Fruit fly (Drosophila melanogaster): Measurements from ENCODE around the gene CG2004.
A peak's percentile ranks its signal among the peaks of the same experiment; 100 is the strongest.

CG2004 gene

DNA sequence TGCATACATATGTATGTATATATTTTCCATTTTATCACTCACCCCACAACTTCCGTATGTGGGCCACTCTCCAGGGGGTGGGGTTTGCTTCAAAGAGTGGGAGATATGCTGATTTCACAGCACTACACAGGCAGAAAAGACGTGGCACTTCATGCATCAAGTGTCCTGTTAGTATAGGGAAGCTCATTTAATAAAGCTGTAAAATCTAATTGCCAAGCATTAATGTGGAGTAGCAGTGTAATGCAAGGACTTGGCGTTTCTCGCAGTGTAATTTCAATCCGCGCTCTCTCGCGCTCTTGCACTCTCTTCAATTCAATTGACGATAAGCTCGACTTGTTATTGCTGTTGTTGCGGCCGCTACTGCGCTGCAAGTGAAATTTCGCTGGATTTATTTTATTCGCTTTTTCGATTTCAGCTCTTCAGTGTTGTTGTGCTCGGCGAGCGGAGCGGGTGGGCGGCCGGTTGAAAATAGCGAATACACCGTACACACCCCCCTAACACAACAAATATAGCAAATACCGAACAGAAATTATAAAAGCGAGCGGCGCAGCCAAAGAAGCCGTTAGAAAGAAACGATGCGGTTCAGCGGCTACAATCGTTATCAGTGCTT, 5.4 kb downstream of the CG2004 start, which contains the start of gene Hexo2 (continued):
- TF ChIP-seq HmgZ (tag; optimal IDR thresholded peaks at IDR 0.05) (peak; percentile 69), Rfx (GFP tag; IDR thresholded peaks at IDR 0.05) (peak; percentile 92), Hr78 (GFP tag; optimal IDR thresholded peaks at IDR 0.05) (peak in 1 of 2 experiments; percentile 71), CG16779 (GFP tag; IDR thresholded peaks at IDR 0.05) (peak; percentile 88), Hmr (GFP tag; optimal IDR thresholded peaks at IDR 0.05) (peak; percentile 76), jumu (GFP tag; optimal IDR thresholded peaks at IDR 0.05) (peak; percentile 94), ken (GFP tag; IDR thresholded peaks at IDR 0.05) (peak; percentile 98), Fer2 (tag; optimal IDR thresholded peaks at IDR 0.05) (peak; percentile 58), CG3065 (GFP tag; optimal IDR thresholded peaks at IDR 0.05) (peak; percentile 81), bbx (GFP tag; IDR thresholded peaks at IDR 0.05; ENCODE audit: partially characterized antibody) (no peak), disco-r (GFP tag; optimal IDR thresholded peaks at IDR 0.05) (peak; percentile 89), CG14050 (GFP tag; IDR thresholded peaks at IDR 0.05) (peak; percentile 94), luna (GFP tag; optimal IDR thresholded peaks at IDR 0.05) (peak; percentile 78), Doc2 (GFP tag; IDR thresholded peaks at IDR 0.05) (peak; percentile 75), Kr (GFP tag; optimal IDR thresholded peaks at IDR 0.05) (no peak), tio (GFP tag; optimal IDR thresholded peaks at IDR 0.05) (peak; percentile 83), caup (GFP tag; optimal IDR thresholded peaks at IDR 0.05; ENCODE audit: severe bottlenecking) (peak; percentile 81), CG16863 (GFP tag; optimal IDR thresholded peaks at IDR 0.05) (peak; percentile 96), Atf-2 (GFP tag; optimal IDR thresholded peaks at IDR 0.05) (peak; percentile 94), sug (tag; optimal IDR thresholded peaks at IDR 0.05) (peak; percentile 65), sima (GFP tag; optimal IDR thresholded peaks at IDR 0.05) (peak; percentile 70), esg (GFP tag; conservative IDR thresholded peaks at IDR 0.05) (peak; percentile 90), scrt (GFP tag; optimal IDR thresholded peaks at IDR 0.05) (peak; percentile 71), Atf3 (GFP tag; optimal IDR thresholded peaks at IDR 0.05) (peak; percentile 95), CG5245 (GFP tag; optimal IDR thresholded peaks at IDR 0.05) (peak; percentile 97), pan (optimal IDR thresholded peaks at IDR 0.05) (no peak), pan (GFP tag; optimal IDR thresholded peaks at IDR 0.05 in 1 of 2, IDR thresholded peaks at IDR 0.05 in 1 of 2) (peak in 1 of 2 experiments; percentile 96), Dad (GFP tag; optimal IDR thresholded peaks at IDR 0.05) (peak; percentile 90), CG4707 (GFP tag; optimal IDR thresholded peaks at IDR 0.05) (peak; percentile 86), CG13894 (tag; optimal IDR thresholded peaks at IDR 0.05) (no peak), CG7372 (GFP tag; IDR thresholded peaks at IDR 0.05) (peak; percentile 89), nom (GFP tag; optimal IDR thresholded peaks at IDR 0.05) (peak; percentile 89), Camta (GFP tag; optimal IDR thresholded peaks at IDR 0.05) (peak; percentile 92), nmo (GFP tag; optimal IDR thresholded peaks at IDR 0.05) (peak; percentile 93), dimm (GFP tag; IDR thresholded peaks at IDR 0.05) (peak; percentile 95), CG7928 (GFP tag; optimal IDR thresholded peaks at IDR 0.05) (peak; percentile 3), wdn (GFP tag; IDR thresholded peaks at IDR 0.05) (peak; percentile 86), CG12104 (GFP tag; optimal IDR thresholded peaks at IDR 0.05) (peak; percentile 84), CG14710 (tag; optimal IDR thresholded peaks at IDR 0.05) (peak; percentile 87), da (GFP tag; optimal IDR thresholded peaks at IDR 0.05) (peak; percentile 85), sc (optimal IDR thresholded peaks at IDR 0.05) (no peak), sc (GFP tag; optimal IDR thresholded peaks at IDR 0.05) (peak; percentile 91), wek (GFP tag; optimal IDR thresholded peaks at IDR 0.05) (peak; percentile 84), CG32772 (GFP tag; IDR thresholded peaks at IDR 0.05) (peak; percentile 97), Nf-YB (GFP tag; optimal IDR thresholded peaks at IDR 0.05) (peak; percentile 67), pros (GFP tag; optimal IDR thresholded peaks at IDR 0.05) (no peak), trh (GFP tag; optimal IDR thresholded peaks at IDR 0.05) (peak; percentile 72), ara (GFP tag; IDR thresholded peaks at IDR 0.05) (peak; percentile 96), p53 (GFP tag; optimal IDR thresholded peaks at IDR 0.05) (peak; percentile 82), trem (tag; optimal IDR thresholded peaks at IDR 0.05) (peak; percentile 80)

Measured in whole organism, embryonic.